Worm (Caenorhabditis elegans): Measurements from ENCODE around the gene cubn-1.

DNA sequence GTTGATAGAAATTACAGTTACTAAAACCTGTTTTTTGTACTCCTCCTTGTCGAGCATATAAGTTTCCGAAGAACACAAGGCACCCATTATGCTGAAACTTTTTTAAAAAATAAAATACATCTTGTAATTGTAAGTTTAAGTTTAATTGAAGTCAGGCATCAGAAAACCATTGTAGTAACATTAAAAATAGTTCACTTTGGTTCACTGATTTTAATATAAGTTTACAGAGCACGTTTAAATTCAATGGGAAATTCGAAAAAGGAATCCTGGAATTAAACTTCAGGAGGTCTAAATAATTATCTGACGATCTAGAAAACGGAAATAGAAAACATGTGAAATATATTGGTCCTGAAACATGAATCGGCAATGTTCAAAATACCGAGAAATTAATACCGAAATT lies 29.3 kb downstream of the cubn-1 start, which contains the start of gene gpa-8:
- TF ChIP-seq unc-62 (GFP tag; optimal IDR thresholded peaks at IDR 0.05) (no peak), fkh-4 (tag; optimal IDR thresholded peaks at IDR 0.05; ENCODE audit: borderline replicate concordance) (no peak), hlh-17 (GFP tag; optimal IDR thresholded peaks at IDR 0.05; ENCODE audit: borderline replicate concordance) (no peak), Y116A8C.19 (tag; optimal IDR thresholded peaks at IDR 0.05; ENCODE audit: borderline replicate concordance) (no peak), lin-35 (GFP tag; optimal IDR thresholded peaks at IDR 0.05) (no peak), egl-13 (tag; optimal IDR thresholded peaks at IDR 0.05) (no peak), lir-3 (tag; optimal IDR thresholded peaks at IDR 0.05; ENCODE audit: poor library complexity) (no peak), ceh-82 (tag; optimal IDR thresholded peaks at IDR 0.05) (no peak)
